Worm (Caenorhabditis elegans) whole organism, early embryonic: Measurements from ENCODE around the gene glt-3.

ENCODE experiments used
- aly-1 ChIP-seq: sonication (generic microtip); optimal IDR thresholded peaks from 2 replicates; lab custom pipeline; 2016; ENCODE audit warnings: missing genetic modification characterization, missing compliant biosample characterization
- ama-1 ChIP-seq: fragments of 150-350 bp; optimal IDR thresholded peaks from 2 replicates; lab custom pipeline; 2014
- flt-1 ChIP-seq: fragments of 200-800 bp; sonication (Bioruptor generic); IDR thresholded peaks from 2 replicates; pipeline ENCODE4 v1.3.6; 2022; ENCODE audit warnings: missing genetic modification characterization, missing compliant biosample characterization
- hmg-4 ChIP-seq: fragments of 200-800 bp; sonication (Bioruptor generic); optimal IDR thresholded peaks from 2 replicates; lab custom pipeline; 2018; ENCODE audit warnings: mild to moderate bottlenecking, missing genetic modification characterization, missing compliant biosample characterization

- no peak for TF ChIP-seq ama-1 (lab: Kevin White, UChicago)
- TF ChIP-seq hmg-4 (GFP tag; lab: Kevin White, UChicago): no peak
- no peak for TF ChIP-seq flt-1 (GFP tag; lab: Robert Waterston, UW)
- no peak for TF ChIP-seq aly-1 (tag; lab: Kevin White, UChicago)
Observed at ce11 chrIV:10174328-10174727, 44.3 kb downstream of the glt-3 start, which contains the start of gene pxf-1.
